Worm (Caenorhabditis elegans) whole organism, L4 larva: ENCODE data around the gene gcy-22.

Experiments used
- T20F7.1 ChIP-seq: fragments of 200-800 bp; sonication (Bioruptor generic); optimal IDR thresholded peaks from 2 replicates; lab custom pipeline; 2018; ENCODE audit warnings: mild to moderate bottlenecking, missing genetic modification characterization, missing compliant biosample characterization
- T26A8.4 ChIP-seq: fragments of 200-800 bp; sonication (Bioruptor generic); IDR thresholded peaks from 2 replicates; pipeline ENCODE4 v1.3.6; 2022; ENCODE audit warnings: missing genetic modification characterization, missing compliant biosample characterization
- Y48G9A.11 ChIP-seq: fragments of 200-800 bp; sonication (Bioruptor generic); IDR thresholded peaks from 2 replicates; pipeline ENCODE4 v1.3.6; 2022; ENCODE audit warnings: missing genetic modification reagents, missing genetic modification characterization, missing compliant biosample characterization
- aha-1 ChIP-seq: fragments of 150-350 bp; peaks from one replicate; lab custom pipeline; 2014; ENCODE audit warnings: missing biosample characterization, missing genetic modification characterization
- ceh-82 ChIP-seq: sonication (generic microtip); optimal IDR thresholded peaks from 2 replicates; lab custom pipeline; 2017; ENCODE audit warnings: missing biosample characterization, missing genetic modification characterization
- daf-12 ChIP-seq: fragments of 150-350 bp; optimal IDR thresholded peaks from 2 replicates; lab custom pipeline; 2014; ENCODE audit warnings: missing biosample characterization, missing genetic modification reagents, missing genetic modification characterization
- daf-16 ChIP-seq, 3 experiments: sonication (generic microtip); optimal IDR thresholded peaks; 2 replicates each; lab custom pipeline; 2016 to 2017; ENCODE audit warnings: missing genetic modification characterization in 3 of 3, missing genetic modification reagents in 3 of 3, mild to moderate bottlenecking in 2 of 3, missing compliant biosample characterization in 2 of 3, missing biosample characterization in 1 of 3, moderate library complexity in 1 of 3
- daf-8 ChIP-seq: fragments of 200-800 bp; sonication (Bioruptor generic); IDR thresholded peaks from 2 replicates; pipeline ENCODE4 v1.3.6; 2022; ENCODE audit warnings: missing genetic modification characterization, missing compliant biosample characterization
- dmd-6 ChIP-seq: fragments of 200-800 bp; sonication (Bioruptor generic); IDR thresholded peaks from 2 replicates; pipeline ENCODE4 v1.3.6; 2022; ENCODE audit warnings: missing genetic modification reagents, missing genetic modification characterization, missing compliant biosample characterization
- dmd-8 ChIP-seq: fragments of 200-800 bp; sonication (Bioruptor generic); IDR thresholded peaks from 2 replicates; pipeline ENCODE4 v1.3.6; 2022; ENCODE audit warnings: missing genetic modification characterization, missing compliant biosample characterization
- dve-1 ChIP-seq: sonication (generic microtip); optimal IDR thresholded peaks from 2 replicates; lab custom pipeline; 2017; ENCODE audit warnings: antibody characterized with exemption, mild to moderate bottlenecking, missing genetic modification characterization, missing compliant biosample characterization; ENCODE audit not compliant: insufficient read depth
- fkh-10 ChIP-seq: fragments of 150-350 bp; optimal IDR thresholded peaks from 2 replicates; lab custom pipeline; 2014; ENCODE audit warnings: missing biosample characterization, missing genetic modification reagents, missing genetic modification characterization
- gei-8 ChIP-seq: fragments of 200-800 bp; sonication (Bioruptor generic); optimal IDR thresholded peaks from 2 replicates; lab custom pipeline; 2018; ENCODE audit warnings: mild to moderate bottlenecking, missing genetic modification characterization, missing compliant biosample characterization
- hlh-11 ChIP-seq: fragments of 200-800 bp; sonication (Bioruptor generic); optimal IDR thresholded peaks from 2 replicates; lab custom pipeline; 2018; ENCODE audit warnings: mild to moderate bottlenecking, missing genetic modification characterization, missing compliant biosample characterization
- lsy-2 ChIP-seq, 2 experiments: fragments of 150-350 bp in 1 of 2; sonication (generic microtip) in 1 of 2; optimal IDR thresholded peaks; 2 replicates each; lab custom pipeline; 2014 to 2017; ENCODE audit warnings: missing biosample characterization in 2 of 2, missing genetic modification characterization in 2 of 2
- madf-5 ChIP-seq, 2 experiments: fragments of 200-800 bp; sonication (Bioruptor generic); IDR thresholded peaks; 2 replicates each; pipeline ENCODE4 v1.3.6; 2022; ENCODE audit warnings: missing compliant biosample characterization in 2 of 2, missing genetic modification characterization in 2 of 2
- mdl-1 ChIP-seq, 2 experiments: fragments of 150-350 bp in 1 of 2; sonication (generic microtip) in 1 of 2; optimal IDR thresholded peaks; 2 replicates each; lab custom pipeline; 2014 to 2017; ENCODE audit warnings: missing biosample characterization in 2 of 2, missing genetic modification characterization in 2 of 2
- mdt-29 ChIP-seq: fragments of 200-800 bp; sonication (Bioruptor generic); IDR thresholded peaks from 2 replicates; pipeline ENCODE4 v1.3.6; 2022; ENCODE audit warnings: missing genetic modification reagents, missing genetic modification characterization, missing compliant biosample characterization
- mep-1 ChIP-seq: fragments of 150-350 bp; sonication (generic microtip); optimal IDR thresholded peaks from 3 replicates; lab custom pipeline; 2014; ENCODE audit warnings: missing biosample characterization, missing genetic modification characterization
- mes-2 ChIP-seq: sonication (generic microtip); optimal IDR thresholded peaks from 2 replicates; lab custom pipeline; 2016; ENCODE audit warnings: missing genotype, mild to moderate bottlenecking, missing genetic modification characterization, missing compliant biosample characterization; ENCODE audit not compliant: poor library complexity, severe bottlenecking
- mxl-3 ChIP-seq: fragments of 200-800 bp; sonication (Bioruptor generic); optimal IDR thresholded peaks from 2 replicates; lab custom pipeline; 2018; ENCODE audit warnings: mild to moderate bottlenecking, missing genetic modification characterization, missing compliant biosample characterization
- nhr-10 ChIP-seq: fragments of 150-350 bp; optimal IDR thresholded peaks from 2 replicates; lab custom pipeline; 2014; ENCODE audit warnings: missing biosample characterization, missing genetic modification characterization
- nhr-102 ChIP-seq: sonication (generic microtip); optimal IDR thresholded peaks from 2 replicates; lab custom pipeline; 2016; ENCODE audit warnings: mild to moderate bottlenecking, missing genetic modification characterization, moderate library complexity, missing compliant biosample characterization
- nhr-28 ChIP-seq: fragments of 150-350 bp; optimal IDR thresholded peaks from 2 replicates; lab custom pipeline; 2014; ENCODE audit warnings: missing biosample characterization, missing genetic modification characterization
- nhr-76 ChIP-seq: fragments of 150-350 bp; optimal IDR thresholded peaks from 2 replicates; lab custom pipeline; 2014; ENCODE audit warnings: missing biosample characterization, missing genetic modification characterization
- set-16 ChIP-seq: fragments of 200-800 bp; sonication (Bioruptor generic); IDR thresholded peaks from 2 replicates; pipeline ENCODE4 v1.3.6; 2022; ENCODE audit warnings: missing genetic modification reagents, missing genetic modification characterization, missing compliant biosample characterization
- skn-1 ChIP-seq: fragments of 150-350 bp; optimal IDR thresholded peaks from 2 replicates; lab custom pipeline; 2014; ENCODE audit warnings: missing biosample characterization, missing genetic modification characterization
- snpc-4 ChIP-seq: fragments of 150-350 bp; optimal IDR thresholded peaks from 2 replicates; lab custom pipeline; 2014; ENCODE audit warnings: missing biosample characterization, missing genetic modification characterization
- unc-62 ChIP-seq, 3 experiments: fragments of 150-350 bp in 1 of 3; sonication (generic microtip); optimal IDR thresholded peaks in 2 of 3; peaks in 1 of 3; 1 replicate in 1 of 3; 2 replicates in 2 of 3; lab custom pipeline; 2014 to 2017; ENCODE audit warnings: missing biosample characterization in 3 of 3, missing genetic modification characterization in 3 of 3, missing genetic modification reagents in 3 of 3, missing genotype in 1 of 3
- ztf-11 ChIP-seq: fragments of 150-350 bp; optimal IDR thresholded peaks from 2 replicates; lab custom pipeline; 2014; ENCODE audit warnings: missing biosample characterization, missing genetic modification characterization
- ztf-7 ChIP-seq: fragments of 150-350 bp; optimal IDR thresholded peaks from 2 replicates; lab custom pipeline; 2014; ENCODE audit warnings: missing biosample characterization, missing genetic modification characterization

The gcy-22 gene

ce11 chrV:20870633-20871032, 45.8 kb upstream of the gcy-22 start:
- no peak for TF ChIP-seq dmd-6
- TF ChIP-seq aha-1 (tag; lab: Kevin White, UChicago), result peak; percentile 61
- TF ChIP-seq, all 104 proteins: peak for 1

ce11 chrV:20868329-20868728, 43.5 kb upstream of the gcy-22 start, which contains the start of gene F31D4.8:
Gene F31D4.8 (minus strand): TSS chrV:20868429.
- no peak for TF ChIP-seq nhr-10
- TF ChIP-seq dmd-8 (GFP tag; lab: Robert Waterston, UW), result no peak
- no peak for TF ChIP-seq fkh-10 (GFP tag; lab: Kevin White, UChicago)
- TF ChIP-seq mdl-1 (tag; optimal IDR thresholded peaks at IDR 0.05; lab: Kevin White, UChicago), result no peak
- peak; percentile 41 for TF ChIP-seq aha-1 (tag; lab: Kevin White, UChicago)
- TF ChIP-seq daf-16 (GFP tag; optimal IDR thresholded peaks at IDR 0.05; lab: Kevin White, UChicago), result no peak
- TF ChIP-seq daf-16 (tag; optimal IDR thresholded peaks at IDR 0.05; lab: Kevin White, UChicago), result peak; percentile 20

ce11 chrV:20866406-20866805, 41.5 kb upstream of the gcy-22 start:
- peak; percentile 48 for TF ChIP-seq T20F7.1
- peak; percentile 68 for TF ChIP-seq dmd-6
- TF ChIP-seq dve-1 (tag; lab: Kevin White, UChicago), result peak; percentile 70
- no peak for TF ChIP-seq daf-16 (GFP tag; optimal IDR thresholded peaks at IDR 0.05; lab: Kevin White, UChicago)
- TF ChIP-seq daf-16 (tag; optimal IDR thresholded peaks at IDR 0.05; lab: Kevin White, UChicago), result peak; percentile 96
- no peak for TF ChIP-seq T26A8.4 (GFP tag; lab: Robert Waterston, UW)
- TF ChIP-seq nhr-28 (tag; lab: Kevin White, UChicago), result peak; percentile 18
- peak in 1 of 2 experiments; percentile 27 for TF ChIP-seq lsy-2 (tag; optimal IDR thresholded peaks at IDR 0.05; lab: Kevin White, UChicago)
- no peak for TF ChIP-seq daf-8 (GFP tag; lab: Robert Waterston, UW)
- peak; percentile 58 for TF ChIP-seq hlh-11 (tag; lab: Kevin White, UChicago)
- TF ChIP-seq mep-1 (tag; lab: Kevin White, UChicago), result peak; percentile 59

- no peak for TF ChIP-seq nhr-76 (tag; lab: Kevin White, UChicago)
- TF ChIP-seq aha-1 (tag; lab: Kevin White, UChicago), result peak; percentile 67
- TF ChIP-seq nhr-102 (tag; lab: Kevin White, UChicago), result no peak
Measured at ce11 chrV:20862681-20863080, 37.8 kb upstream of the gcy-22 start, which contains the start of gene twk-35. Gene twk-35 (plus strand): TSS chrV:20862981.

ce11 chrV:20861080-20861479, 36.2 kb upstream of the gcy-22 start, which contains the start of gene try-4:
Gene try-4 (minus strand): TSS chrV:20861153.
- TF ChIP-seq madf-5 (GFP tag; IDR thresholded peaks at IDR 0.05; lab: Robert Waterston, UW) (no peak), mxl-3 (GFP tag; lab: Kevin White, UChicago) (no peak), set-16 (no peak), ztf-11 (tag; lab: Kevin White, UChicago) (no peak), Y48G9A.11 (no peak), gei-8 (no peak), ceh-82 (no peak), daf-16 (GFP tag; optimal IDR thresholded peaks at IDR 0.05; lab: Kevin White, UChicago) (no peak), daf-16 (tag; optimal IDR thresholded peaks at IDR 0.05; lab: Kevin White, UChicago) (no peak), unc-62 (GFP tag; optimal IDR thresholded peaks at IDR 0.05 in 1 of 2; lab: Kevin White, UChicago) (peak in 1 of 2 experiments; percentile 97), unc-62 (tag; optimal IDR thresholded peaks at IDR 0.05; lab: Kevin White, UChicago) (no peak), mdt-29 (GFP tag; lab: Robert Waterston, UW) (no peak), T20F7.1 (no peak), nhr-28 (tag; lab: Kevin White, UChicago) (peak; percentile 10), ztf-7 (no peak), daf-12 (tag; lab: Kevin White, UChicago) (no peak), mes-2 (tag; lab: Kevin White, UChicago) (no peak), skn-1 (no peak), snpc-4 (tag; lab: Kevin White, UChicago) (no peak)
